Fruit fly (Drosophila melanogaster) S2 (cell line): ENCODE results near the gene CG42266.

Experiments used
- CG8478 ChIP-seq: fragments of >200 bp; optimal IDR thresholded peaks from 2 replicates; lab custom pipeline; 2018
- CTCF ChIP-seq, 2 experiments: fragments of >200 bp; optimal IDR thresholded peaks; 2 replicates each; lab custom pipeline; 2018

DNA sequence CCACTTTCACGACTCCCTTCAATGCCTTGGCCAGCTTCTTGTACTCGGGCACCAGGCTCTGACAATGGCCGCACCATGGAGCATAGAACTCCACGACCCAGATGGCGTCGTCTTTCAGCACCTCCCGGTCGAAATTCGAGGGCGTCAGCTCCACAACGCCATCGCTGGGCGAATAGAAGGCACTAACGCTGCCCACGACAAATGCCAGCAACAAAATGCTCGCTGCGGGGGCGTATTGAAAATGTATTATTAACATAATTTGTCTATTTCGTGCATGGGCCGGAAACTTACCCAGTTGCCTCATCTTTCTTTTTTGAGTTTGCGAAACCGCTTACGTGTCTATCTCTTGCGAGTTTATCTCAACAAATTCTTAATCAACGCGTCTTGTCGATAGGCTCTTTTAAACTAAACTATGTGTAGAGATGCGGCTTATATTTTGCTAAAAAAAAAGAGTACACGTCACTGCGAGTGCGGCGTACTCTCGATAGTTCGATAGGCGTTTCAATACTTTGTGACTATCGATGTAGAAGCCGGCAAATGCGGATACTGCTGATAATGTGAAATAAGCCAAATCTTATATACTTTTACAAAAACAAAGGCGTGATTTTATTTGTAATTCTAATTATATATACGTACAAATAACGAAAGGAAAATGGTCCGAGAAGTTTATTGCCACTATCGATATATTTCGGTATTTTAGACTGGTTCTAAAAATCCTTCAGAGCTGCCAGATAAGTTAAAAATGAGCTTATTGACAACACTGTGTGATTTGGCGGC is 16.3 kb upstream of the CG42266 start, which contains the start of gene CaBP1:
- TF ChIP-seq CTCF (optimal IDR thresholded peaks at IDR 0.05; lab: Kevin White, UChicago) = no peak
- TF ChIP-seq CG8478 (lab: Kevin White, UChicago) = no peak
